Fruit fly (Drosophila melanogaster): Measurements from ENCODE around the gene CG15484.

DNA sequence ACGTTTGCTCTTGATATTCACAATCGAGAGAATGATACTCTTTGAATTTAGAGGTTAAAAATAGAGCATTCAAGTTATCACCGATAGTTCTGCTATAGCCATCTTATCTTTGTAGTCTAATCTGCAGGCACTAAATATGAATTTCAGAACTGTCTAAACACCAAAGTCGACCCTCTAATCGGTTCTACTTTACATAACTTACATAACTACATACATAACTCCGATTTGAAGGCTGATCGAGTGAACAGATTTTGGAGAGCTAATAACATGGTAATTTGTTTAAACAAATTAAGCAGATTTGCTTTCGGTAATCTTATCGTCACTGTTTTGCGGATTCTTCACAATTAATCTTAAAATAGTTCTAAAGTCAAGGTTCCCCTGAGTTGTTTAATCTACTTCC is 6.0 kb downstream of the CG15484 start:
- TF ChIP-seq CTCF (optimal IDR thresholded peaks at IDR 0.05), result no peak
- no peak for TF ChIP-seq CG8478 (optimal IDR thresholded peaks at IDR 0.05)

All from S2 (cell line).